Worm (Caenorhabditis elegans) whole organism, L2 larva: Measurements from ENCODE around the gene rbc-1.

Experiments
- C34F6.9 ChIP-seq: fragments of 150-350 bp; optimal IDR thresholded peaks from 2 replicates; lab custom pipeline; 2014; ENCODE audit warnings: missing biosample characterization, missing genetic modification characterization
- R02D3.7 ChIP-seq: fragments of 150-350 bp; optimal IDR thresholded peaks from 2 replicates; lab custom pipeline; 2014; ENCODE audit warnings: missing biosample characterization, missing genetic modification characterization
- Y55F3AM.14 ChIP-seq: fragments of 200-800 bp; sonication (Bioruptor generic); optimal IDR thresholded peaks from 2 replicates; lab custom pipeline; 2018; ENCODE audit warnings: mild to moderate bottlenecking, missing genetic modification characterization, missing compliant biosample characterization
- ceh-82 ChIP-seq: fragments of 150-350 bp; optimal IDR thresholded peaks from 2 replicates; lab custom pipeline; 2014; ENCODE audit warnings: missing biosample characterization, missing genetic modification characterization
- crh-2 ChIP-seq: sonication (generic microtip); optimal IDR thresholded peaks from 2 replicates; lab custom pipeline; 2017; ENCODE audit warnings: missing biosample characterization, missing genetic modification characterization
- elt-3 ChIP-seq: sonication (generic microtip); optimal IDR thresholded peaks from 2 replicates; lab custom pipeline; 2017; ENCODE audit warnings: missing biosample characterization, missing genetic modification characterization
- fos-1 ChIP-seq: fragments of 150-350 bp; optimal IDR thresholded peaks from 2 replicates; lab custom pipeline; 2014; ENCODE audit warnings: missing biosample characterization, missing genetic modification characterization
- gmeb-1 ChIP-seq: fragments of 150-350 bp; optimal IDR thresholded peaks from 2 replicates; lab custom pipeline; 2014; ENCODE audit warnings: missing biosample characterization, missing genetic modification characterization
- lin-11 ChIP-seq: fragments of 150-350 bp; sonication (generic microtip); optimal IDR thresholded peaks from 2 replicates; lab custom pipeline; 2014; ENCODE audit warnings: missing biosample characterization, missing genetic modification characterization, inconsistent platforms, mixed read lengths
- lin-13 ChIP-seq: fragments of 150-350 bp; optimal IDR thresholded peaks from 2 replicates; lab custom pipeline; 2014; ENCODE audit warnings: missing biosample characterization, missing genetic modification reagents, missing genetic modification characterization
- lsy-2 ChIP-seq, 2 experiments: fragments of 150-350 bp in 1 of 2; sonication (generic microtip) in 1 of 2; optimal IDR thresholded peaks; 2 replicates each; lab custom pipeline; 2014 to 2017; ENCODE audit warnings: missing biosample characterization in 2 of 2, missing genetic modification characterization in 2 of 2
- mab-5 ChIP-seq: fragments of 150-350 bp; optimal IDR thresholded peaks from 2 replicates; lab custom pipeline; 2014; ENCODE audit warnings: missing biosample characterization, missing genetic modification characterization
- mbf-1 ChIP-seq: sonication (generic microtip); optimal IDR thresholded peaks from 2 replicates; lab custom pipeline; 2017; ENCODE audit warnings: missing biosample characterization, missing genetic modification characterization
- mdl-1 ChIP-seq, 2 experiments: fragments of 150-350 bp in 1 of 2; sonication (generic microtip) in 1 of 2; optimal IDR thresholded peaks; 2 replicates each; lab custom pipeline; 2017; ENCODE audit warnings: missing biosample characterization in 2 of 2, missing genetic modification characterization in 2 of 2
- nhr-10 ChIP-seq: sonication (generic microtip); optimal IDR thresholded peaks from 2 replicates; lab custom pipeline; 2017; ENCODE audit warnings: missing biosample characterization, missing genetic modification characterization
- nhr-11 ChIP-seq: fragments of 150-350 bp; optimal IDR thresholded peaks from 2 replicates; lab custom pipeline; 2014; ENCODE audit warnings: missing biosample characterization, missing genetic modification characterization
- nhr-12 ChIP-seq: fragments of 150-350 bp; optimal IDR thresholded peaks from 2 replicates; lab custom pipeline; 2014; ENCODE audit warnings: missing biosample characterization, missing genetic modification characterization
- nhr-129 ChIP-seq: fragments of 150-350 bp; optimal IDR thresholded peaks from 2 replicates; lab custom pipeline; 2014; ENCODE audit warnings: missing biosample characterization, missing genetic modification characterization
- nhr-23 ChIP-seq: fragments of 150-350 bp; optimal IDR thresholded peaks from 2 replicates; lab custom pipeline; 2014; ENCODE audit warnings: missing biosample characterization, missing genetic modification reagents, missing genetic modification characterization
- nhr-237 ChIP-seq: fragments of 150-350 bp; optimal IDR thresholded peaks from 2 replicates; lab custom pipeline; 2014; ENCODE audit warnings: missing biosample characterization, missing genetic modification characterization
- nhr-25 ChIP-seq: fragments of 150-350 bp; sonication (generic microtip); optimal IDR thresholded peaks from 3 replicates; lab custom pipeline; 2014; ENCODE audit warnings: missing biosample characterization, missing genetic modification characterization
- nhr-6 ChIP-seq: fragments of 150-350 bp; optimal IDR thresholded peaks from 2 replicates; lab custom pipeline; 2014; ENCODE audit warnings: missing biosample characterization, missing genetic modification characterization
- sem-4 ChIP-seq: fragments of 150-350 bp; optimal IDR thresholded peaks from 2 replicates; lab custom pipeline; 2014; ENCODE audit warnings: missing biosample characterization, missing genetic modification reagents, missing genetic modification characterization
- skn-1 ChIP-seq: sonication (generic microtip); optimal IDR thresholded peaks from 2 replicates; lab custom pipeline; 2017; ENCODE audit warnings: missing biosample characterization, missing genetic modification characterization
- sma-9 ChIP-seq, 2 experiments: fragments of 150-350 bp in 1 of 2; sonication (generic microtip) in 1 of 2; optimal IDR thresholded peaks; 2 replicates each; lab custom pipeline; 2014 to 2016; ENCODE audit warnings: missing genetic modification characterization in 2 of 2, mild to moderate bottlenecking in 1 of 2, missing biosample characterization in 1 of 2, missing compliant biosample characterization in 1 of 2, missing genetic modification reagents in 1 of 2, moderate library complexity in 1 of 2
- snpc-4 ChIP-seq: fragments of 150-350 bp; optimal IDR thresholded peaks from 2 replicates; lab custom pipeline; 2014; ENCODE audit warnings: missing biosample characterization, missing genetic modification characterization
- unc-39 ChIP-seq: fragments of 150-350 bp; optimal IDR thresholded peaks from 2 replicates; lab custom pipeline; 2014; ENCODE audit warnings: missing biosample characterization, missing genetic modification characterization
- unc-55 ChIP-seq: fragments of 150-350 bp; sonication (generic microtip); optimal IDR thresholded peaks from 3 replicates; lab custom pipeline; 2014; ENCODE audit warnings: missing biosample characterization, missing genetic modification reagents, missing genetic modification characterization
- unc-62 ChIP-seq: fragments of 150-350 bp; optimal IDR thresholded peaks from 2 replicates; lab custom pipeline; 2014; ENCODE audit warnings: missing biosample characterization, missing genetic modification reagents, missing genetic modification characterization
- zag-1 ChIP-seq: fragments of 150-350 bp; optimal IDR thresholded peaks from 2 replicates; lab custom pipeline; 2014; ENCODE audit warnings: missing biosample characterization, missing genetic modification characterization
- ztf-1 ChIP-seq: fragments of 200-800 bp; sonication (Bioruptor generic); conservative IDR thresholded peaks from 2 replicates; pipeline ENCODE4 v1.3.6; 2022; ENCODE audit warnings: missing genetic modification characterization, missing compliant biosample characterization
- ztf-11 ChIP-seq: sonication (generic microtip); optimal IDR thresholded peaks from 2 replicates; lab custom pipeline; 2017; ENCODE audit warnings: missing biosample characterization, missing genetic modification characterization
- ztf-4 ChIP-seq: fragments of 150-350 bp; optimal IDR thresholded peaks from 2 replicates; lab custom pipeline; 2014; ENCODE audit warnings: missing biosample characterization, missing genetic modification characterization

rbc-1 gene

DNA sequence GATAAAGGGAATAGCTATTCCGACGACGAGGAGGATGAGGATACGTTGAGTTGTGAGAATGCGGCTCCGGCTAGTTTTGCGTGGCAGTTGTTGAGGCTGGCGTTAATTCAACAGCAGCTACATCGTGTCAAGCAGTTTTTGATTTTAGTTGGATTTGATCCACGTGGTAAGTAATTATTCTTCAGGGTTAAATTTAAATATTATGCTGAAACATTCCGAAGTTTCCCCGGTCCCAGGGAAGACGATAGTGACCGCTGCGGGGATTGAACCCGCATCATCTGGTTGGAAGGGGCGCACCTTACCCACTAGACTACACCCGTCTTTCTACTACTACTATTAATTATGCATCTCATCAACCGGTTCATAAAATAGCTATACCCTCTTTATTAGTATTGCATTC, 10.0 kb downstream of the rbc-1 start:
- TF ChIP-seq mab-5 (tag; lab: Kevin White, UChicago) (no peak), mbf-1 (tag; lab: Kevin White, UChicago) (no peak), snpc-4 (tag; lab: Kevin White, UChicago) (no peak), unc-62 (GFP tag; lab: Kevin White, UChicago) (no peak), ceh-82 (tag; lab: Kevin White, UChicago) (no peak), nhr-12 (tag; lab: Kevin White, UChicago) (no peak), ztf-4 (tag; lab: Kevin White, UChicago) (no peak), sem-4 (no peak), lin-11 (tag; lab: Kevin White, UChicago) (no peak), R02D3.7 (no peak)

ce11 chrX:14628816-14629215, 17.6 kb downstream of the rbc-1 start, which contains the start of gene F54E4.2:
TSS of gene F54E4.2 (minus strand) at chrX:14628916.
- TF ChIP-seq sma-9 (GFP tag; optimal IDR thresholded peaks at IDR 0.05; lab: Kevin White, UChicago) (no peak), sma-9 (tag; optimal IDR thresholded peaks at IDR 0.05; lab: Kevin White, UChicago) (no peak), nhr-237 (no peak), mdl-1 (tag; optimal IDR thresholded peaks at IDR 0.05; lab: Kevin White, UChicago) (no peak), nhr-6 (tag; lab: Kevin White, UChicago) (no peak), nhr-11 (tag; lab: Kevin White, UChicago) (no peak)
- TF ChIP-seq, all 48 proteins: peak for 0

DNA sequence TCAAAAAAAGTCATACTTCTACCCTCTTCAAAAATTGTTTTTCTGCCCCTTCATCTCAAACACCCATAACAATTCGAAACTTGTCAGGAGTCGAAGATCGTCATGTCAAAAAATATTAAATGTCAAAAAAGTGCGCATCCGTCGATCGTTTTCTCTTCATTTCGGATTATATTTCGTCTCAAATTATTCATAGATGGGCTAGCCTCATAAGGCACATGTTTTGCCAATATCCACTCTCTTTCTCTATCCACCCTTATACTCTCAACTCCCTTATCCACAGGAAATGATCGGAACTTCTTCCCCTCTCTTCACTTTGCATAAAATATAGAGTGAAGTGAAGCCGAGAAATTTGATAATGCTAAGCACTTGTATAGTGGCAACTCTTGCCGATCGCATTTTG, 22.5 kb downstream of the rbc-1 start:
- TF ChIP-seq unc-39 (tag; lab: Kevin White, UChicago) (no peak), sma-9 (GFP tag; optimal IDR thresholded peaks at IDR 0.05; lab: Kevin White, UChicago) (peak; percentile 8), sma-9 (tag; optimal IDR thresholded peaks at IDR 0.05; lab: Kevin White, UChicago) (no peak), ztf-4 (tag; lab: Kevin White, UChicago) (no peak)

ce11 chrX:14636157-14636556, 25.0 kb downstream of the rbc-1 start, which contains the start of gene F54E4.3:
TSS of gene F54E4.3 (minus strand) at chrX:14636421.
- no peak for TF ChIP-seq lsy-2 (tag; optimal IDR thresholded peaks at IDR 0.05; lab: Kevin White, UChicago)
- TF ChIP-seq nhr-237 = no peak
- TF ChIP-seq nhr-6 (tag; lab: Kevin White, UChicago) = no peak
- no peak for TF ChIP-seq ceh-82 (tag; lab: Kevin White, UChicago)
- TF ChIP-seq lin-13 (GFP tag; lab: Kevin White, UChicago) = no peak
- no peak for TF ChIP-seq elt-3 (tag; lab: Kevin White, UChicago)
- TF ChIP-seq nhr-10 (tag; lab: Kevin White, UChicago) = no peak

DNA sequence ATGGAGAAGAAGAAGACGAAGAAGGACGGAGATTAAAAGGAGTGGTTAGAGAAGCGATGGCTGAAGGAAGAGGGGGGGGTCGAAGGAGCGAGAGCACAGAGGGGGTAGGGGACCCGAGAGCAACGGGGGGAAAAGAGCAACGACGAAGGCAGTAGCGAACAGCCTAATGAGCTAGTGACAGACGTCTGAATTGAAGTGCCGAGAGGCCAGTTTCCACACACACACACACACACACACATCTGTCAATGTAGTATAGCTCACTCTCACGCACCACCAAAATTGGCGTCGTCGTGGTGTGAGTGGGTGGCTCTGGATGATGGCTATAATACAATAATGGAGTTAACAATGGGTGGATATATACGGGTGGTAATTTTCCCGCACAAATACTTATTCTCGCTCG, 25.5 kb downstream of the rbc-1 start:
- TF ChIP-seq mdl-1 (tag; optimal IDR thresholded peaks at IDR 0.05; lab: Kevin White, UChicago) (no peak), sem-4 (no peak), nhr-25 (tag; lab: Kevin White, UChicago) (no peak), nhr-12 (tag; lab: Kevin White, UChicago) (no peak), nhr-129 (tag; lab: Kevin White, UChicago) (peak; percentile 27), lin-13 (GFP tag; lab: Kevin White, UChicago) (peak; percentile 29), gmeb-1 (tag; lab: Kevin White, UChicago) (no peak), lin-11 (tag; lab: Kevin White, UChicago) (peak; percentile 57), skn-1 (tag; lab: Kevin White, UChicago) (no peak), zag-1 (tag; lab: Kevin White, UChicago) (peak; percentile 59), crh-2 (peak; percentile 18), unc-55 (GFP tag; lab: Kevin White, UChicago) (peak; percentile 54), ztf-11 (tag; lab: Kevin White, UChicago) (no peak), nhr-23 (tag; lab: Kevin White, UChicago) (no peak), C34F6.9 (tag; lab: Kevin White, UChicago) (peak; percentile 45), Y55F3AM.14 (GFP tag; lab: Kevin White, UChicago) (peak; percentile 18), mab-5 (tag; lab: Kevin White, UChicago) (no peak), unc-62 (GFP tag; lab: Kevin White, UChicago) (no peak), nhr-11 (tag; lab: Kevin White, UChicago) (no peak), ztf-1 (GFP tag; lab: Robert Waterston, UW) (no peak), nhr-237 (no peak), ztf-4 (tag; lab: Kevin White, UChicago) (no peak), nhr-6 (tag; lab: Kevin White, UChicago) (no peak), snpc-4 (tag; lab: Kevin White, UChicago) (no peak), lsy-2 (tag; optimal IDR thresholded peaks at IDR 0.05; lab: Kevin White, UChicago) (no peak), mbf-1 (tag; lab: Kevin White, UChicago) (no peak), ceh-82 (tag; lab: Kevin White, UChicago) (no peak), sma-9 (GFP tag; optimal IDR thresholded peaks at IDR 0.05; lab: Kevin White, UChicago) (peak; percentile 18), sma-9 (tag; optimal IDR thresholded peaks at IDR 0.05; lab: Kevin White, UChicago) (no peak), fos-1 (tag; lab: Kevin White, UChicago) (no peak)
